Fruit fly (Drosophila melanogaster) whole organism, wandering third instar larva: ENCODE data around the gene CG9328.

ENCODE experiments used
- Abd-B ChIP-seq: fragments of >200 bp; optimal IDR thresholded peaks from 2 replicates; lab custom pipeline; 2017; ENCODE audit warnings: missing biosample characterization, missing genetic modification characterization
- CG9705 ChIP-seq: fragments of 200-800 bp; sonication (Bioruptor generic); optimal IDR thresholded peaks from 2 replicates; lab custom pipeline; 2018; ENCODE audit warnings: missing biosample characterization, mild to moderate bottlenecking, missing genetic modification characterization
- Jra ChIP-seq: sonication (Bioruptor generic); optimal IDR thresholded peaks from 2 replicates; lab custom pipeline; 2016; ENCODE audit warnings: missing biosample characterization, missing genetic modification characterization
- Vsx2 ChIP-seq: fragments of 200-300, 225-300 bp; sonication (Bioruptor generic); optimal IDR thresholded peaks from 2 replicates; lab custom pipeline; 2018; ENCODE audit warnings: missing biosample characterization, missing genetic modification characterization; ENCODE audit not compliant: partially characterized antibody
- ey ChIP-seq: fragments of 200-800 bp; sonication (Bioruptor generic); optimal IDR thresholded peaks from 2 replicates; lab custom pipeline; 2016; ENCODE audit warnings: missing biosample characterization, missing genetic modification characterization
- fru ChIP-seq: fragments of 200-800 bp; sonication (Bioruptor generic); optimal IDR thresholded peaks from 3 replicates; lab custom pipeline; 2016; ENCODE audit warnings: missing biosample characterization, mild to moderate bottlenecking, missing genetic modification characterization
- h ChIP-seq: fragments of 200-800 bp; sonication (Bioruptor generic); optimal IDR thresholded peaks from 3 replicates; lab custom pipeline; 2016; ENCODE audit warnings: missing biosample characterization, mild to moderate bottlenecking, missing genetic modification characterization
- pan ChIP-seq: fragments of >200 bp; optimal IDR thresholded peaks from 2 replicates; lab custom pipeline; 2017
- rgr ChIP-seq: fragments of 200-800 bp; sonication (Bioruptor generic); optimal IDR thresholded peaks from 3 replicates; lab custom pipeline; 2016; ENCODE audit warnings: missing biosample characterization, mild to moderate bottlenecking, missing genetic modification characterization
- usp ChIP-seq: fragments of >200 bp; optimal IDR thresholded peaks from 2 replicates; lab custom pipeline; 2017; ENCODE audit warnings: missing biosample characterization, missing genetic modification characterization

DNA sequence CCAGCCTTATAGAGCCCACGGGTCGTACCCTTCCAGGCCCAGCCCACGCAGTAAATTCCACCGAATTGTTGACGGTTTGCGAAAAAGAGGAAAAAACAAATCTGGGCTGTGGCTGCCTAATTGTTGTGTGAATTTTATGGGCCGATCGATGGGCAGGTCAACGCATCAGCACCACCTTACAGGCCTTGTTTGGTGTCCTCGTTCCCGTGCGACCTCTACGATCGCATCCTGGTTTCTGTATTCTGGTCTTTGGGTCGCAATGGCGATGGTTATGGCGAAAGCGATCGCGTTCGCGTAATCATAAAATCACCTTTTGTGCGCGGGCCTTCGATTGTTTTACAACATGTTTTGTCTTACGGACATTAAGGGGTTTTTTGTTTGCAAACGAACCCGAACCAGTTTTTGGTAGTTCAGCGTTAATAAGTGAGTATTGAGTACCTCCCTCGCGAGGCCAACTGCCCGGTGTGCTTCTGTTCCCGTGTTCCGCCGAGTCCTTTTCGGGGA lies 28.9 kb upstream of the CG9328 start:
- TF ChIP-seq ey (GFP tag; lab: Kevin White, UChicago) (no peak), CG9705 (GFP tag; lab: Kevin White, UChicago) (no peak), Abd-B (no peak), fru (GFP tag; lab: Kevin White, UChicago) (no peak), pan (lab: Kevin White, UChicago) (no peak), rgr (GFP tag; lab: Kevin White, UChicago) (no peak), usp (GFP tag; lab: Kevin White, UChicago) (no peak), Vsx2 (GFP tag; lab: Kevin White, UChicago) (no peak), Jra (GFP tag; lab: Kevin White, UChicago) (no peak), h (no peak)
